Fruit fly (Drosophila melanogaster) whole organism, embryonic: ENCODE measurements around the gene CG44355.

Experiments
- CG1024 ChIP-seq: fragments of 200-800 bp; sonication (Bioruptor generic); IDR thresholded peaks from 2 replicates; pipeline ENCODE4 v1.3.6; 2022; ENCODE audit warnings: missing biosample characterization, missing genetic modification characterization
- CG12155 ChIP-seq: fragments of 200-800 bp; sonication (Bioruptor generic); optimal IDR thresholded peaks from 3 replicates; lab custom pipeline; 2016; ENCODE audit warnings: missing biosample characterization, missing genetic modification characterization
- CG1233 ChIP-seq: fragments of 200-800 bp; sonication (Bioruptor generic); optimal IDR thresholded peaks from 4 replicates; lab custom pipeline; 2018; ENCODE audit warnings: missing biosample characterization, mild to moderate bottlenecking, missing genetic modification characterization
- CG13894 ChIP-seq: fragments of 200-800 bp; sonication (Bioruptor generic); optimal IDR thresholded peaks from 3 replicates; lab custom pipeline; 2018; ENCODE audit warnings: missing biosample characterization, mild to moderate bottlenecking, missing genetic modification characterization, moderate library complexity
- CG14667 ChIP-seq: fragments of 200-800 bp; sonication (Bioruptor generic); IDR thresholded peaks from 2 replicates; pipeline ENCODE4 v1.3.6; 2022; ENCODE audit warnings: missing biosample characterization, missing genetic modification characterization
- CG1529 ChIP-seq: fragments of 200-800 bp; sonication (Bioruptor generic); optimal IDR thresholded peaks from 3 replicates; lab custom pipeline; 2018; ENCODE audit warnings: missing biosample characterization, missing genetic modification characterization
- CG2129 ChIP-seq: fragments of 200-800 bp; sonication (Bioruptor generic); IDR thresholded peaks from 2 replicates; pipeline ENCODE4 v1.3.6; 2022; ENCODE audit warnings: missing biosample characterization, missing genetic modification characterization; ENCODE audit not compliant: partially characterized antibody
- CG2202 ChIP-seq: fragments of 200-800 bp; sonication (Bioruptor generic); optimal IDR thresholded peaks from 2 replicates; lab custom pipeline; 2018; ENCODE audit warnings: missing biosample characterization, mild to moderate bottlenecking, missing genetic modification characterization
- CG30431 ChIP-seq: fragments of 200-800 bp; sonication (Bioruptor generic); optimal IDR thresholded peaks from 2 replicates; lab custom pipeline; 2017; ENCODE audit warnings: missing biosample characterization, missing genetic modification characterization
- CG32772 ChIP-seq: fragments of 200-800 bp; sonication (Bioruptor generic); IDR thresholded peaks from 2 replicates; pipeline ENCODE4 v1.3.6; 2022; ENCODE audit warnings: missing biosample characterization, missing genetic modification characterization
- CG33213 ChIP-seq: fragments of 200-800 bp; sonication (Bioruptor generic); optimal IDR thresholded peaks from 3 replicates; lab custom pipeline; 2016; ENCODE audit warnings: missing biosample characterization, missing genetic modification characterization
- CG3847 ChIP-seq: fragments of 200-800 bp; sonication (Bioruptor generic); IDR thresholded peaks from 2 replicates; pipeline ENCODE4 v1.3.6; 2022; ENCODE audit warnings: missing biosample characterization, missing genetic modification characterization
- CG4328 ChIP-seq: fragments of 200-800 bp; sonication (Bioruptor generic); optimal IDR thresholded peaks from 3 replicates; lab custom pipeline; 2017; ENCODE audit warnings: missing biosample characterization, missing genetic modification reagents, missing genetic modification characterization
- CG4617 ChIP-seq: fragments of 200-800 bp; sonication (Bioruptor generic); optimal IDR thresholded peaks from 3 replicates; lab custom pipeline; 2016; ENCODE audit warnings: missing biosample characterization, missing genetic modification characterization, borderline replicate concordance
- CG6765 ChIP-seq: fragments of 200-800 bp; sonication (Bioruptor generic); optimal IDR thresholded peaks from 3 replicates; lab custom pipeline; 2017; ENCODE audit warnings: missing biosample characterization, mild to moderate bottlenecking, missing genetic modification characterization
- CG7987 ChIP-seq: fragments of 200-800 bp; sonication (Bioruptor generic); optimal IDR thresholded peaks from 2 replicates; lab custom pipeline; 2018; ENCODE audit warnings: missing biosample characterization, mild to moderate bottlenecking, missing genetic modification characterization, moderate library complexity
- CG8290 ChIP-seq, 3 experiments: fragments of 200-800 bp; sonication (Bioruptor generic); optimal IDR thresholded peaks; 2 replicates each; lab custom pipeline; 2016 to 2019; ENCODE audit warnings: missing biosample characterization in 3 of 3, missing genetic modification characterization in 3 of 3, mild to moderate bottlenecking in 2 of 3, moderate library complexity in 1 of 3
- CG8359 ChIP-seq: fragments of 200-800 bp; sonication (Bioruptor generic); optimal IDR thresholded peaks from 2 replicates; lab custom pipeline; 2017; ENCODE audit warnings: missing biosample characterization, mild to moderate bottlenecking, missing genetic modification characterization, borderline replicate concordance
- CG8388 ChIP-seq: fragments of 200-800 bp; sonication (Bioruptor generic); optimal IDR thresholded peaks from 2 replicates; lab custom pipeline; 2019; ENCODE audit warnings: missing biosample characterization, mild to moderate bottlenecking, missing genetic modification characterization, moderate library complexity
- CG8765 ChIP-seq: fragments of 200-800 bp; sonication (Bioruptor generic); IDR thresholded peaks from 2 replicates; pipeline ENCODE4 v1.3.6; 2022; ENCODE audit warnings: missing biosample characterization, missing genetic modification characterization
- CG9817 ChIP-seq: fragments of 200-800 bp; sonication (Bioruptor generic); optimal IDR thresholded peaks from 2 replicates; lab custom pipeline; 2018; ENCODE audit warnings: missing biosample characterization, mild to moderate bottlenecking, missing genetic modification characterization, moderate library complexity
- Dbx ChIP-seq: fragments of 200-800 bp; sonication (Bioruptor generic); IDR thresholded peaks from 3 replicates; pipeline ENCODE4 v1.3.6; 2022; ENCODE audit warnings: missing biosample characterization, missing genetic modification characterization
- Dek ChIP-seq: fragments of 200-800 bp; sonication (Bioruptor generic); optimal IDR thresholded peaks from 3 replicates; lab custom pipeline; 2019; ENCODE audit warnings: missing biosample characterization, mild to moderate bottlenecking, missing genetic modification characterization, moderate library complexity
- GATAe ChIP-seq: fragments of 200-800 bp; sonication (Bioruptor generic); conservative IDR thresholded peaks from 2 replicates; pipeline ENCODE4 v1.3.6; 2022; ENCODE audit warnings: missing biosample characterization, missing genetic modification characterization
- HLH3B ChIP-seq: fragments of 200-800 bp; sonication (Bioruptor generic); IDR thresholded peaks from 2 replicates; pipeline ENCODE4 v1.3.6; 2022; ENCODE audit warnings: missing biosample characterization, missing genetic modification characterization
- Hmr ChIP-seq: fragments of 200-800 bp; sonication (Bioruptor generic); optimal IDR thresholded peaks from 3 replicates; lab custom pipeline; 2017; ENCODE audit warnings: mild to moderate bottlenecking, missing biosample characterization, missing genetic modification reagents, missing genetic modification characterization
- Pdp1 ChIP-seq, 2 experiments: fragments of 200-800 bp; sonication (Bioruptor generic); optimal IDR thresholded peaks; 3 replicates each; lab custom pipeline; 2016; ENCODE audit warnings: missing biosample characterization in 2 of 2, missing genetic modification characterization in 2 of 2, mild to moderate bottlenecking in 1 of 2, moderate library complexity in 1 of 2
- Scr ChIP-seq: fragments of 200-800 bp; sonication (Bioruptor generic); IDR thresholded peaks from 2 replicates; pipeline ENCODE4 v1.3.6; 2022; ENCODE audit warnings: missing biosample characterization, missing genetic modification characterization; ENCODE audit not compliant: partially characterized antibody
- Sox102F ChIP-seq: fragments of 200-800 bp; sonication (Bioruptor generic); optimal IDR thresholded peaks from 2 replicates; lab custom pipeline; 2018; ENCODE audit warnings: missing biosample characterization, mild to moderate bottlenecking, missing genetic modification characterization, moderate library complexity
- Sry-β ChIP-seq: fragments of 200-800 bp; sonication (Bioruptor generic); optimal IDR thresholded peaks from 2 replicates; lab custom pipeline; 2018; ENCODE audit warnings: missing biosample characterization, mild to moderate bottlenecking, missing genetic modification characterization, moderate library complexity
- YL-1 ChIP-seq: fragments of 200-800 bp; sonication (Bioruptor generic); optimal IDR thresholded peaks from 3 replicates; lab custom pipeline; 2017; ENCODE audit warnings: missing biosample characterization, mild to moderate bottlenecking, missing genetic modification characterization
- ase ChIP-seq: fragments of 200-800 bp; sonication (Bioruptor generic); IDR thresholded peaks from 3 replicates; pipeline ENCODE4 v1.3.6; 2022; ENCODE audit warnings: missing biosample characterization, missing genetic modification characterization
- bbx ChIP-seq: fragments of 200-800 bp; sonication (Bioruptor generic); IDR thresholded peaks from 2 replicates; pipeline ENCODE4 v1.3.6; 2022; ENCODE audit warnings: missing biosample characterization, missing genetic modification characterization; ENCODE audit not compliant: partially characterized antibody
- cas ChIP-seq: fragments of 200-800 bp; sonication (Bioruptor generic); IDR thresholded peaks from 2 replicates; pipeline ENCODE4 v1.3.6; 2022; ENCODE audit warnings: missing biosample characterization, missing genetic modification characterization
- dysf ChIP-seq: fragments of 200-800 bp; sonication (Bioruptor generic); IDR thresholded peaks from 3 replicates; pipeline ENCODE4 v1.3.6; 2022; ENCODE audit warnings: missing biosample characterization, missing genetic modification characterization
- emc ChIP-seq: fragments of 200-800 bp; sonication (Bioruptor generic); optimal IDR thresholded peaks from 2 replicates; lab custom pipeline; 2016; ENCODE audit warnings: missing biosample characterization, missing genetic modification characterization
- eyg ChIP-seq: fragments of 200-800 bp; sonication (Bioruptor generic); optimal IDR thresholded peaks from 3 replicates; lab custom pipeline; 2016; ENCODE audit warnings: missing biosample characterization, missing genetic modification characterization
- fd3F ChIP-seq: fragments of 200-800 bp; sonication (Bioruptor generic); optimal IDR thresholded peaks from 2 replicates; lab custom pipeline; 2018; ENCODE audit warnings: missing biosample characterization, mild to moderate bottlenecking, missing genetic modification characterization, moderate library complexity
- hb ChIP-seq: fragments of 200-800 bp; sonication (Bioruptor generic); IDR thresholded peaks from 3 replicates; pipeline ENCODE4 v1.3.6; 2022; ENCODE audit warnings: missing biosample characterization, missing genetic modification characterization; ENCODE audit not compliant: partially characterized antibody
- lab ChIP-seq: fragments of 200-800 bp; sonication (Bioruptor generic); optimal IDR thresholded peaks from 3 replicates; lab custom pipeline; 2017; ENCODE audit warnings: missing biosample characterization, missing genetic modification characterization, mild to moderate bottlenecking, moderate library complexity, missing genetic modification reagents
- nom ChIP-seq: fragments of 200-800 bp; sonication (Bioruptor generic); optimal IDR thresholded peaks from 2 replicates; lab custom pipeline; 2017; ENCODE audit warnings: missing biosample characterization, missing genetic modification characterization, mild to moderate bottlenecking, moderate library complexity, missing genetic modification reagents
- otp ChIP-seq: fragments of 200-800 bp; sonication (Bioruptor generic); IDR thresholded peaks from 3 replicates; pipeline ENCODE4, ENCODE4 v1.3.6; 2022; ENCODE audit warnings: missing biosample characterization, missing genetic modification characterization
- pum ChIP-seq: fragments of 200-800 bp; sonication (Bioruptor generic); optimal IDR thresholded peaks from 2 replicates; lab custom pipeline; 2016; ENCODE audit warnings: missing biosample characterization, missing genetic modification characterization
- slbo ChIP-seq: fragments of 200-800 bp; sonication (Bioruptor generic); IDR thresholded peaks from 2 replicates; pipeline ENCODE4 v1.3.6; 2022; ENCODE audit warnings: missing biosample characterization, missing genetic modification characterization
- stwl ChIP-seq: fragments of 200-800 bp; sonication (Bioruptor generic); optimal IDR thresholded peaks from 3 replicates; lab custom pipeline; 2018; ENCODE audit warnings: missing biosample characterization, mild to moderate bottlenecking, missing genetic modification characterization, moderate library complexity
- tio ChIP-seq: fragments of 200-800 bp; sonication (Bioruptor generic); optimal IDR thresholded peaks from 2 replicates; lab custom pipeline; 2017; ENCODE audit warnings: missing biosample characterization, missing genetic modification characterization, inconsistent platforms
- zen2 ChIP-seq: fragments of 200-800 bp; sonication (Bioruptor generic); IDR thresholded peaks from 3 replicates; pipeline ENCODE4 v1.3.6; 2022; ENCODE audit warnings: missing biosample characterization, missing genetic modification characterization; ENCODE audit not compliant: partially characterized antibody

The CG44355 gene

dm6 chr3L:12277054-12277879, 33.3 kb upstream of the CG44355 start, which contains the start of the genes Sms and INPP5E (continued):
- TF ChIP-seq CG8290 (GFP tag; optimal IDR thresholded peaks at IDR 0.05; lab: Kevin White, UChicago) (peak; percentile 20), CG8290 (tag; optimal IDR thresholded peaks at IDR 0.05; lab: Kevin White, UChicago) (peak in 1 of 2 experiments; percentile 54), zen2 (GFP tag; lab: Robert Waterston, UW) (peak; percentile 58; the same call in 2 of the 3 replicates), Pdp1 (GFP tag; optimal IDR thresholded peaks at IDR 0.05; lab: Kevin White, UChicago) (no peak), CG13894 (tag; lab: Kevin White, UChicago) (no peak), CG2202 (peak; percentile 11), dysf (GFP tag; lab: Robert Waterston, UW) (peak; percentile 57; the same call in 2 of the 3 replicates), CG2129 (peak; percentile 38; the same call in 1 of the 2 replicates), CG3847 (GFP tag; lab: Robert Waterston, UW) (peak; percentile 62; the same call in 1 of the 2 replicates), Sox102F (GFP tag; lab: Kevin White, UChicago) (peak; percentile 49), slbo (GFP tag; lab: Robert Waterston, UW) (peak; percentile 84), otp (GFP tag; lab: Robert Waterston, UW) (0 out of 3 replicates have a peak, but pooled peaks have one; percentile 43), CG7987 (GFP tag; lab: Kevin White, UChicago) (no peak), eyg (no peak), CG1233 (GFP tag; lab: Kevin White, UChicago) (peak; percentile 4), CG4328 (GFP tag; lab: Kevin White, UChicago) (peak; percentile 27), Scr (GFP tag; lab: Robert Waterston, UW) (peak; percentile 87), Sry-β (GFP tag; lab: Kevin White, UChicago) (no peak), Hmr (GFP tag; lab: Kevin White, UChicago) (peak; percentile 33), CG6765 (GFP tag; lab: Kevin White, UChicago) (no peak), pum (GFP tag; lab: Kevin White, UChicago) (peak; percentile 3), tio (GFP tag; lab: Kevin White, UChicago) (no peak), GATAe (GFP tag; lab: Robert Waterston, UW) (no peak), CG8388 (peak; percentile 17), cas (GFP tag; lab: Robert Waterston, UW) (no peak), HLH3B (peak; percentile 29; the same call in 1 of the 2 replicates), fd3F (GFP tag; lab: Kevin White, UChicago) (no peak), lab (GFP tag; lab: Kevin White, UChicago) (peak; percentile 50), CG14667 (GFP tag; lab: Robert Waterston, UW) (peak; percentile 48; the same call in 1 of the 2 replicates), ase (no peak), CG33213 (GFP tag; lab: Kevin White, UChicago) (no peak), Dbx (GFP tag; lab: Robert Waterston, UW) (peak; percentile 71; the same call in 2 of the 3 replicates), bbx (GFP tag; lab: Robert Waterston, UW) (peak; percentile 77), CG32772 (GFP tag; lab: Robert Waterston, UW) (peak; percentile 44; the same call in 1 of the 2 replicates), CG30431 (GFP tag; lab: Kevin White, UChicago) (no peak), CG4617 (GFP tag; lab: Kevin White, UChicago) (peak; percentile 42), CG12155 (GFP tag; lab: Kevin White, UChicago) (peak; percentile 43), Dek (tag; lab: Kevin White, UChicago) (peak; percentile 60), CG9817 (tag; lab: Kevin White, UChicago) (peak; percentile 42), CG8765 (peak; percentile 48; the same call in 1 of the 2 replicates), CG8359 (GFP tag; lab: Kevin White, UChicago) (no peak), stwl (tag; lab: Kevin White, UChicago) (peak; percentile 25), CG1024 (GFP tag; lab: Robert Waterston, UW) (no peak), emc (GFP tag; lab: Kevin White, UChicago) (no peak), YL-1 (no peak), nom (GFP tag; lab: Kevin White, UChicago) (no peak), hb (GFP tag; lab: Robert Waterston, UW) (peak; percentile 81), CG1529 (no peak)
